Worm (Caenorhabditis elegans): ENCODE data around the gene slc-46A.

- TF ChIP-seq unc-62 (GFP tag; optimal IDR thresholded peaks at IDR 0.05 in 1 of 2) = peak in 1 of 2 experiments; percentile 19
- TF ChIP-seq unc-62 (tag; optimal IDR thresholded peaks at IDR 0.05) = no peak
- TF ChIP-seq snpc-1.2 (GFP tag; IDR thresholded peaks at IDR 0.05) = peak; percentile 96
- TF ChIP-seq nhr-25 (tag; optimal IDR thresholded peaks at IDR 0.05; ENCODE audit: borderline replicate concordance, insufficient read depth) = no peak
- TF ChIP-seq dpl-1 (GFP tag; optimal IDR thresholded peaks at IDR 0.05) = peak; percentile 4
Observed at ce11 chrIV:5334518-5334917, 15.5 kb downstream of the slc-46A start.

Data from whole organism, L4 larva.